Worm (Caenorhabditis elegans) whole organism, L2 larva: ENCODE measurements around the gene Y50D4A.4.
"Not testable (repeated sequence)": the region's sequence is repeated elsewhere in the genome, so short reads cannot be mapped to it uniquely, and the experiment has no call there.

Experiments used
- C34F6.9 ChIP-seq: fragments of 150-350 bp; optimal IDR thresholded peaks from 2 replicates; lab custom pipeline; 2014; ENCODE audit warnings: missing biosample characterization, missing genetic modification characterization
- F13H6.1 ChIP-seq: sonication (generic microtip); optimal IDR thresholded peaks from 2 replicates; lab custom pipeline; 2016; ENCODE audit warnings: missing genetic modification characterization, missing compliant biosample characterization
- Y55F3AM.14 ChIP-seq: fragments of 200-800 bp; sonication (Bioruptor generic); optimal IDR thresholded peaks from 2 replicates; lab custom pipeline; 2018; ENCODE audit warnings: mild to moderate bottlenecking, missing genetic modification characterization, missing compliant biosample characterization
- aly-2 ChIP-seq: fragments of 150-350 bp; optimal IDR thresholded peaks from 2 replicates; lab custom pipeline; 2014; ENCODE audit warnings: missing biosample characterization, missing genetic modification characterization
- ama-1 ChIP-seq: fragments of 150-350 bp; optimal IDR thresholded peaks from 2 replicates; lab custom pipeline; 2018; ENCODE audit warnings: inconsistent platforms
- blmp-1 ChIP-seq: sonication (generic microtip); optimal IDR thresholded peaks from 2 replicates; lab custom pipeline; 2017; ENCODE audit warnings: missing genetic modification characterization, mild to moderate bottlenecking, missing compliant biosample characterization, antibody characterized with exemption, moderate library complexity; ENCODE audit not compliant: insufficient read depth
- ceh-82 ChIP-seq: fragments of 150-350 bp; optimal IDR thresholded peaks from 2 replicates; lab custom pipeline; 2014; ENCODE audit warnings: missing biosample characterization, missing genetic modification characterization
- crh-2 ChIP-seq: sonication (generic microtip); optimal IDR thresholded peaks from 2 replicates; lab custom pipeline; 2017; ENCODE audit warnings: missing biosample characterization, missing genetic modification characterization
- dmd-4 ChIP-seq: sonication (generic microtip); optimal IDR thresholded peaks from 2 replicates; lab custom pipeline; 2017; ENCODE audit warnings: missing biosample characterization, missing genetic modification characterization
- egl-27 ChIP-seq: sonication (generic microtip); optimal IDR thresholded peaks from 3 replicates; lab custom pipeline; 2017; ENCODE audit warnings: missing biosample characterization, missing genetic modification reagents, missing genetic modification characterization
- elt-1 ChIP-seq: fragments of 150-350 bp; optimal IDR thresholded peaks from 2 replicates; lab custom pipeline; 2014; ENCODE audit warnings: missing biosample characterization, missing genetic modification characterization
- fos-1 ChIP-seq: fragments of 150-350 bp; optimal IDR thresholded peaks from 2 replicates; lab custom pipeline; 2014; ENCODE audit warnings: missing biosample characterization, missing genetic modification characterization
- gmeb-1 ChIP-seq: fragments of 150-350 bp; optimal IDR thresholded peaks from 2 replicates; lab custom pipeline; 2014; ENCODE audit warnings: missing biosample characterization, missing genetic modification characterization
- lin-11 ChIP-seq: fragments of 150-350 bp; sonication (generic microtip); optimal IDR thresholded peaks from 2 replicates; lab custom pipeline; 2014; ENCODE audit warnings: missing biosample characterization, missing genetic modification characterization, inconsistent platforms, mixed read lengths
- lin-13 ChIP-seq: fragments of 150-350 bp; optimal IDR thresholded peaks from 2 replicates; lab custom pipeline; 2014; ENCODE audit warnings: missing biosample characterization, missing genetic modification reagents, missing genetic modification characterization
- lin-39 ChIP-seq: fragments of 150-350 bp; optimal IDR thresholded peaks from 2 replicates; lab custom pipeline; 2014; ENCODE audit warnings: missing biosample characterization, missing genetic modification reagents, missing genetic modification characterization
- lsy-2 ChIP-seq, 2 experiments: fragments of 150-350 bp in 1 of 2; sonication (generic microtip) in 1 of 2; optimal IDR thresholded peaks; 2 replicates each; lab custom pipeline; 2014 to 2017; ENCODE audit warnings: missing biosample characterization in 2 of 2, missing genetic modification characterization in 2 of 2
- mbf-1 ChIP-seq: sonication (generic microtip); optimal IDR thresholded peaks from 2 replicates; lab custom pipeline; 2017; ENCODE audit warnings: missing biosample characterization, missing genetic modification characterization
- mdl-1 ChIP-seq, 2 experiments: fragments of 150-350 bp in 1 of 2; sonication (generic microtip) in 1 of 2; optimal IDR thresholded peaks; 2 replicates each; lab custom pipeline; 2017; ENCODE audit warnings: missing biosample characterization in 2 of 2, missing genetic modification characterization in 2 of 2
- nhr-12 ChIP-seq: fragments of 150-350 bp; optimal IDR thresholded peaks from 2 replicates; lab custom pipeline; 2014; ENCODE audit warnings: missing biosample characterization, missing genetic modification characterization
- nhr-129 ChIP-seq: fragments of 150-350 bp; optimal IDR thresholded peaks from 2 replicates; lab custom pipeline; 2014; ENCODE audit warnings: missing biosample characterization, missing genetic modification characterization
- nhr-23 ChIP-seq: fragments of 150-350 bp; optimal IDR thresholded peaks from 2 replicates; lab custom pipeline; 2014; ENCODE audit warnings: missing biosample characterization, missing genetic modification reagents, missing genetic modification characterization
- nhr-237 ChIP-seq: fragments of 150-350 bp; optimal IDR thresholded peaks from 2 replicates; lab custom pipeline; 2014; ENCODE audit warnings: missing biosample characterization, missing genetic modification characterization
- peb-1 ChIP-seq: fragments of 150-350 bp; optimal IDR thresholded peaks from 2 replicates; lab custom pipeline; 2014; ENCODE audit warnings: missing biosample characterization, missing genetic modification characterization
- skn-1 ChIP-seq: sonication (generic microtip); optimal IDR thresholded peaks from 2 replicates; lab custom pipeline; 2017; ENCODE audit warnings: missing biosample characterization, missing genetic modification characterization
- sma-3 ChIP-seq: sonication (generic microtip); optimal IDR thresholded peaks from 2 replicates; lab custom pipeline; 2016; ENCODE audit warnings: missing genetic modification reagents, missing genetic modification characterization, missing compliant biosample characterization
- sma-9 ChIP-seq, 2 experiments: fragments of 150-350 bp in 1 of 2; sonication (generic microtip) in 1 of 2; optimal IDR thresholded peaks; 2 replicates each; lab custom pipeline; 2014 to 2016; ENCODE audit warnings: missing genetic modification characterization in 2 of 2, mild to moderate bottlenecking in 1 of 2, missing biosample characterization in 1 of 2, missing compliant biosample characterization in 1 of 2, missing genetic modification reagents in 1 of 2, moderate library complexity in 1 of 2
- snpc-4 ChIP-seq: fragments of 150-350 bp; optimal IDR thresholded peaks from 2 replicates; lab custom pipeline; 2014; ENCODE audit warnings: missing biosample characterization, missing genetic modification characterization
- unc-55 ChIP-seq: fragments of 150-350 bp; sonication (generic microtip); optimal IDR thresholded peaks from 3 replicates; lab custom pipeline; 2014; ENCODE audit warnings: missing biosample characterization, missing genetic modification reagents, missing genetic modification characterization

The Y50D4A.4 gene

DNA sequence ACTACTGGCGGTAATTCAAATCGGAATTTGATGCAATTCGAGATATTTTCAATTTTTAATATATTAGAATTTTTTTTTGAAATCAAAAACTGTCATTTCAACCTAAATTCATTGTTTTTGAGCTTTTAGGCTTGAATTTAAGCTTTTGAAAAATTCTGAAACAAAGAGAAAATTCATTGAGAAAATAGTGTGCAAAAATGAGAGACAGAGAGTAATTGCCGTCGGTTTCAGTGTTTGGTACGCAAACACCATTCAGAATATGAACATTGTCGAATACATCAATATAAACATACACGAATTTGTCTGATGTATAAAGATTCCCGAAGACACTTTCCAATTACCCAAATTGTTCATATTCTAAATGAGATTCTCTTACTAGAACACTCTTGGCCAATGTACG, 5.8 kb upstream of the Y50D4A.4 start:
- TF ChIP-seq fos-1 (no peak), unc-55 (peak; percentile 52)

- no peak for TF ChIP-seq peb-1
- TF ChIP-seq mdl-1 (tag; optimal IDR thresholded peaks at IDR 0.05; lab: Kevin White, UChicago), result no peak
- no peak for TF ChIP-seq C34F6.9
- no peak for TF ChIP-seq egl-27 (tag; lab: Kevin White, UChicago)
- no peak for TF ChIP-seq Y55F3AM.14 (GFP tag; lab: Kevin White, UChicago)
- TF ChIP-seq lin-11, result no peak
- no peak for TF ChIP-seq gmeb-1 (tag; lab: Kevin White, UChicago)
Observed at ce11 chrV:1199219-1199889, 3.4 kb upstream of the Y50D4A.4 start, which contains the start of gene Y50D4A.6. TSS of gene Y50D4A.6 (minus strand) at chrV:1199269.

ce11 chrV:1197064-1197724, 1.3 kb upstream of the Y50D4A.4 start:
- TF ChIP-seq lin-13 (GFP tag; lab: Kevin White, UChicago) (peak; percentile 49), crh-2 (tag; lab: Kevin White, UChicago) (peak; percentile 22), gmeb-1 (tag; lab: Kevin White, UChicago) (peak; percentile 65), nhr-129 (tag; lab: Kevin White, UChicago) (peak; percentile 38), lsy-2 (tag; optimal IDR thresholded peaks at IDR 0.05; lab: Kevin White, UChicago) (peak in 1 of 2 experiments; percentile 47), C34F6.9 (peak; percentile 42), unc-55 (peak; percentile 66), sma-3 (GFP tag; lab: Kevin White, UChicago) (peak; percentile 55), F13H6.1 (tag; lab: Kevin White, UChicago) (peak; percentile 49), sma-9 (GFP tag; optimal IDR thresholded peaks at IDR 0.05; lab: Kevin White, UChicago) (peak; percentile 8)
- TF ChIP-seq sma-9 (tag; optimal IDR thresholded peaks at IDR 0.05; lab: Kevin White, UChicago), result not testable (repeated sequence)

- no peak for TF ChIP-seq blmp-1
- peak; percentile 19 for TF ChIP-seq fos-1
- no peak for TF ChIP-seq lsy-2 (tag; optimal IDR thresholded peaks at IDR 0.05; lab: Kevin White, UChicago)
- no peak for TF ChIP-seq ceh-82 (tag; lab: Kevin White, UChicago)
- TF ChIP-seq, all 48 proteins: peak for 1
Observed at ce11 chrV:1179279-1179678, 16.6 kb downstream of the Y50D4A.4 start, which contains the start of gene F25A2.1. TSS of gene F25A2.1 (plus strand) at chrV:1179579.

ce11 chrV:1176277-1176839, 19.6 kb downstream of the Y50D4A.4 start, which contains the start of gene T21H3.1:
TSS of gene T21H3.1 (plus strand) at chrV:1176724.
- TF ChIP-seq nhr-237 (no peak), crh-2 (tag; lab: Kevin White, UChicago) (peak; percentile 57), dmd-4 (no peak), sma-9 (GFP tag; optimal IDR thresholded peaks at IDR 0.05; lab: Kevin White, UChicago) (peak; percentile 60), sma-9 (tag; optimal IDR thresholded peaks at IDR 0.05; lab: Kevin White, UChicago) (no peak), fos-1 (peak; percentile 92)
- TF ChIP-seq, all 48 proteins: peak for 3

DNA sequence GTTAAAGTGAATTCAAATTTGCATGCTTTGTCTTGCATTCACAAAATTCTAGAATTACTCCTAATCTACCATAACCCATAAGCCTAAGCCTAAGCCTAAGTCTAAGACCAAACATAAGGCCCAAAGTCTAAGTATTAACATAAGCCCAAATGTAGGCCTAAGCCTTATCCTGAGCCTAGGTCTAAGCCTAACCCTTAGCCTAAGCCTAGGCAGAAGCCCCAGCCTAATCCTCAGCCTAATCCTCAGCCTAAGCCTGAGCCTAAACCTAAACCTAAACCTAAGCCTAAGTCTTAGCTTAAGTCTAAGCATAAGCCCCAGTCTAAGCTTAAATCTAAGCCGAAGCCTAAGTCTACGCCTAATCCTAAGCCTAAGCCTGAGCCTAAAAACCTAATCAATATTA, 25.3 kb downstream of the Y50D4A.4 start:
- no peak for TF ChIP-seq crh-2 (tag; lab: Kevin White, UChicago)
- no peak for TF ChIP-seq nhr-237
- no peak for TF ChIP-seq aly-2
- TF ChIP-seq mbf-1 (tag; lab: Kevin White, UChicago), result no peak
- TF ChIP-seq ama-1 (lab: Kevin White, UChicago), result no peak
- TF ChIP-seq nhr-23 (tag; lab: Kevin White, UChicago), result no peak
- no peak for TF ChIP-seq sma-3 (GFP tag; lab: Kevin White, UChicago)
- no peak for TF ChIP-seq lsy-2 (tag; optimal IDR thresholded peaks at IDR 0.05; lab: Kevin White, UChicago)
- no peak for TF ChIP-seq nhr-12
- no peak for TF ChIP-seq lin-39
- TF ChIP-seq C34F6.9, result no peak
- TF ChIP-seq Y55F3AM.14 (GFP tag; lab: Kevin White, UChicago), result no peak
- no peak for TF ChIP-seq elt-1 (tag; lab: Kevin White, UChicago)
- no peak for TF ChIP-seq snpc-4
- no peak for TF ChIP-seq skn-1
- TF ChIP-seq fos-1, result no peak
